Fruit fly (Drosophila melanogaster) whole organism, prepupa: ENCODE data around the gene MtnE.

Experiments used
- Blimp-1 ChIP-seq: fragments of 200-800 bp; sonication (Bioruptor generic); optimal IDR thresholded peaks from 3 replicates; lab custom pipeline; 2017; ENCODE audit warnings: missing biosample characterization, missing genetic modification characterization, mild to moderate bottlenecking, moderate library complexity, missing genetic modification reagents
- CG10669 ChIP-seq: fragments of 200-800 bp; sonication (Bioruptor generic); optimal IDR thresholded peaks from 3 replicates; lab custom pipeline; 2018; ENCODE audit warnings: missing biosample characterization, mild to moderate bottlenecking, missing genetic modification characterization, moderate library complexity
- CG11762 ChIP-seq: fragments of 200-800 bp; sonication (Bioruptor generic); optimal IDR thresholded peaks from 3 replicates; lab custom pipeline; 2016; ENCODE audit warnings: missing biosample characterization, missing genetic modification characterization; ENCODE audit not compliant: insufficient read depth
- CG15336 ChIP-seq: fragments of 200-800 bp; sonication (Bioruptor generic); IDR thresholded peaks from 2 replicates; pipeline ENCODE4 v1.3.6; 2022; ENCODE audit warnings: missing biosample characterization, missing genetic modification characterization
- CG1621 ChIP-seq: fragments of 200-800 bp; sonication (Bioruptor generic); optimal IDR thresholded peaks from 3 replicates; lab custom pipeline; 2018; ENCODE audit warnings: missing biosample characterization, mild to moderate bottlenecking, missing genetic modification characterization
- CG3032 ChIP-seq: fragments of 200-800 bp; optimal IDR thresholded peaks from 2 replicates; lab custom pipeline; 2019; ENCODE audit warnings: missing biosample characterization, mild to moderate bottlenecking, missing genetic modification characterization, moderate library complexity
- CG31627 ChIP-seq: fragments of 200-800 bp; sonication (Bioruptor generic); optimal IDR thresholded peaks from 3 replicates; lab custom pipeline; 2016; ENCODE audit warnings: missing biosample characterization, missing genetic modification characterization
- CG32006 ChIP-seq: fragments of 200-800 bp; sonication (Bioruptor generic); optimal IDR thresholded peaks from 3 replicates; lab custom pipeline; 2017; ENCODE audit warnings: missing biosample characterization, mild to moderate bottlenecking, missing genetic modification characterization
- CG34406 ChIP-seq: fragments of 200-800 bp; sonication (Bioruptor generic); optimal IDR thresholded peaks from 3 replicates; lab custom pipeline; 2016; ENCODE audit warnings: missing biosample characterization, missing genetic modification characterization
- CG3919 ChIP-seq: fragments of 200-800 bp; sonication (Bioruptor generic); optimal IDR thresholded peaks from 3 replicates; lab custom pipeline; 2016; ENCODE audit warnings: missing biosample characterization, missing genetic modification characterization
- CG4318 ChIP-seq: fragments of 200-800 bp; sonication (Bioruptor generic); optimal IDR thresholded peaks from 3 replicates; lab custom pipeline; 2017; ENCODE audit warnings: missing biosample characterization, mild to moderate bottlenecking, missing genetic modification characterization
- CG6276 ChIP-seq: fragments of 200-800 bp; sonication (Bioruptor generic); optimal IDR thresholded peaks from 2 replicates; lab custom pipeline; 2017; ENCODE audit warnings: missing biosample characterization, mild to moderate bottlenecking, missing genetic modification characterization
- CG6792 ChIP-seq: fragments of 200-800 bp; sonication (Bioruptor generic); optimal IDR thresholded peaks from 3 replicates; lab custom pipeline; 2016; ENCODE audit warnings: missing biosample characterization, missing genetic modification characterization
- CG6808 ChIP-seq: fragments of 200-800 bp; sonication (Bioruptor generic); optimal IDR thresholded peaks from 3 replicates; lab custom pipeline; 2017; ENCODE audit warnings: missing biosample characterization, missing genetic modification characterization, mild to moderate bottlenecking, moderate library complexity, missing genetic modification reagents
- CG7368 ChIP-seq: fragments of 200-800 bp; sonication (Bioruptor generic); optimal IDR thresholded peaks from 3 replicates; lab custom pipeline; 2016; ENCODE audit warnings: missing biosample characterization, missing genetic modification characterization
- CG8119 ChIP-seq: fragments of 200-800 bp; sonication (Bioruptor generic); IDR thresholded peaks from 3 replicates; pipeline ENCODE4 v1.3.6; 2022; ENCODE audit warnings: missing biosample characterization, missing genetic modification characterization
- CG8319 ChIP-seq: fragments of 200-800 bp; sonication (Bioruptor generic); optimal IDR thresholded peaks from 3 replicates; lab custom pipeline; 2016; ENCODE audit warnings: missing biosample characterization, missing genetic modification characterization
- CG8632 ChIP-seq: fragments of 200-800 bp; sonication (Bioruptor generic); optimal IDR thresholded peaks from 3 replicates; lab custom pipeline; 2016; ENCODE audit warnings: missing biosample characterization, missing genetic modification characterization
- CG9139 ChIP-seq: fragments of 200-800 bp; sonication (Bioruptor generic); optimal IDR thresholded peaks from 3 replicates; lab custom pipeline; 2017; ENCODE audit warnings: missing biosample characterization, mild to moderate bottlenecking, missing genetic modification characterization
- Eip75B ChIP-seq: fragments of 200-800 bp; sonication (Bioruptor generic); optimal IDR thresholded peaks from 3 replicates; lab custom pipeline; 2016; ENCODE audit warnings: missing biosample characterization, missing genetic modification characterization
- Eip78C ChIP-seq: fragments of 200-800 bp; sonication (Bioruptor generic); peaks from one replicate; lab custom pipeline; 2016; ENCODE audit warnings: missing biosample characterization, missing genetic modification characterization
- Gug ChIP-seq: fragments of 200-800 bp; sonication (Bioruptor generic); IDR thresholded peaks from 2 replicates; pipeline ENCODE4 v1.3.6; 2022; ENCODE audit warnings: missing biosample characterization, missing genetic modification characterization
- Hr39 ChIP-seq: fragments of 200-800 bp; sonication (Bioruptor generic); optimal IDR thresholded peaks from 2 replicates; lab custom pipeline; 2016; ENCODE audit warnings: missing biosample characterization, missing genetic modification characterization
- Met ChIP-seq: fragments of 200-800 bp; sonication (Bioruptor generic); optimal IDR thresholded peaks from 3 replicates; lab custom pipeline; 2016; ENCODE audit warnings: missing biosample characterization, missing genetic modification characterization
- OdsH ChIP-seq: fragments of 200-800 bp; sonication (Bioruptor generic); optimal IDR thresholded peaks from 3 replicates; lab custom pipeline; 2016; ENCODE audit warnings: missing biosample characterization, missing genetic modification characterization
- Smox ChIP-seq: fragments of 200-800 bp; sonication (Bioruptor generic); optimal IDR thresholded peaks from 3 replicates; lab custom pipeline; 2016; ENCODE audit warnings: missing biosample characterization, missing genetic modification characterization
- Sox102F ChIP-seq: fragments of 200-800 bp; sonication (Bioruptor generic); optimal IDR thresholded peaks from 2 replicates; lab custom pipeline; 2016; ENCODE audit warnings: missing biosample characterization, mild to moderate bottlenecking, missing genetic modification characterization
- Sox14 ChIP-seq: fragments of 200-800 bp; sonication (Bioruptor generic); optimal IDR thresholded peaks from 3 replicates; lab custom pipeline; 2016; ENCODE audit warnings: missing biosample characterization, missing genetic modification characterization
- achi ChIP-seq: fragments of 200-800 bp; sonication (Bioruptor generic); optimal IDR thresholded peaks from 3 replicates; lab custom pipeline; 2016; ENCODE audit warnings: missing biosample characterization, missing genetic modification characterization
- acj6 ChIP-seq: fragments of 200-800 bp; sonication (Bioruptor generic); optimal IDR thresholded peaks from 3 replicates; lab custom pipeline; 2016; ENCODE audit warnings: missing biosample characterization, missing genetic modification characterization
- cyc ChIP-seq: fragments of 200-800 bp; sonication (Bioruptor generic); optimal IDR thresholded peaks from 3 replicates; lab custom pipeline; 2016; ENCODE audit warnings: missing biosample characterization, missing genetic modification characterization
- dac ChIP-seq: fragments of 200-800 bp; sonication (Bioruptor generic); optimal IDR thresholded peaks from 2 replicates; lab custom pipeline; 2017; ENCODE audit warnings: missing biosample characterization, mild to moderate bottlenecking, missing genetic modification characterization
- dsx ChIP-seq: fragments of 200-800 bp; optimal IDR thresholded peaks from 3 replicates; lab custom pipeline; 2019; ENCODE audit warnings: missing biosample characterization, mild to moderate bottlenecking, missing genetic modification characterization, moderate library complexity; ENCODE audit not compliant: poor library complexity, severe bottlenecking
- eg ChIP-seq: fragments of 200-800 bp; sonication (Bioruptor generic); IDR thresholded peaks from 3 replicates; pipeline ENCODE4 v1.3.6; 2022; ENCODE audit warnings: missing biosample characterization, missing genetic modification characterization
- esn ChIP-seq: fragments of 200-800 bp; sonication (Bioruptor generic); optimal IDR thresholded peaks from 2 replicates; lab custom pipeline; 2016; ENCODE audit warnings: missing biosample characterization, mild to moderate bottlenecking, missing genetic modification characterization, moderate library complexity
- fd59A ChIP-seq: fragments of 200-800 bp; sonication (Bioruptor generic); optimal IDR thresholded peaks from 2 replicates; lab custom pipeline; 2017; ENCODE audit warnings: missing biosample characterization, mild to moderate bottlenecking, missing genetic modification characterization, missing genetic modification reagents
- fd85E ChIP-seq: fragments of 200-800 bp; sonication (Bioruptor generic); optimal IDR thresholded peaks from 3 replicates; lab custom pipeline; 2016; ENCODE audit warnings: missing biosample characterization, missing genetic modification characterization
- pdm3 ChIP-seq: fragments of 200-800 bp; sonication (Bioruptor generic); optimal IDR thresholded peaks from 3 replicates; lab custom pipeline; 2016; ENCODE audit warnings: missing biosample characterization, missing genetic modification characterization
- salr ChIP-seq, 2 experiments: fragments of 200-800 bp; sonication (Bioruptor generic); optimal IDR thresholded peaks; 3 replicates each; lab custom pipeline; 2016 to 2018; ENCODE audit warnings: missing biosample characterization in 2 of 2, missing genetic modification characterization in 2 of 2, mild to moderate bottlenecking in 1 of 2
- spab ChIP-seq: fragments of 200-800 bp; sonication (Bioruptor generic); optimal IDR thresholded peaks from 2 replicates; lab custom pipeline; 2017; ENCODE audit warnings: missing biosample characterization, mild to moderate bottlenecking, missing genetic modification characterization, missing genetic modification reagents
- ss ChIP-seq, 2 experiments: fragments of 200-800 bp; sonication (Bioruptor generic); optimal IDR thresholded peaks; 2 replicates in 1 of 2; 3 replicates in 1 of 2; lab custom pipeline; 2017 to 2018; ENCODE audit warnings: mild to moderate bottlenecking in 2 of 2, missing biosample characterization in 2 of 2, missing genetic modification characterization in 2 of 2, moderate library complexity in 1 of 2
- svp ChIP-seq: fragments of 200-800 bp; sonication (Bioruptor generic); peaks from one replicate; lab custom pipeline; 2016; ENCODE audit warnings: missing biosample characterization, missing genetic modification characterization
- vri ChIP-seq: fragments of 200-800 bp; sonication (Bioruptor generic); optimal IDR thresholded peaks from 3 replicates; lab custom pipeline; 2016; ENCODE audit warnings: missing biosample characterization, mild to moderate bottlenecking, missing genetic modification characterization

Gene MtnE

DNA sequence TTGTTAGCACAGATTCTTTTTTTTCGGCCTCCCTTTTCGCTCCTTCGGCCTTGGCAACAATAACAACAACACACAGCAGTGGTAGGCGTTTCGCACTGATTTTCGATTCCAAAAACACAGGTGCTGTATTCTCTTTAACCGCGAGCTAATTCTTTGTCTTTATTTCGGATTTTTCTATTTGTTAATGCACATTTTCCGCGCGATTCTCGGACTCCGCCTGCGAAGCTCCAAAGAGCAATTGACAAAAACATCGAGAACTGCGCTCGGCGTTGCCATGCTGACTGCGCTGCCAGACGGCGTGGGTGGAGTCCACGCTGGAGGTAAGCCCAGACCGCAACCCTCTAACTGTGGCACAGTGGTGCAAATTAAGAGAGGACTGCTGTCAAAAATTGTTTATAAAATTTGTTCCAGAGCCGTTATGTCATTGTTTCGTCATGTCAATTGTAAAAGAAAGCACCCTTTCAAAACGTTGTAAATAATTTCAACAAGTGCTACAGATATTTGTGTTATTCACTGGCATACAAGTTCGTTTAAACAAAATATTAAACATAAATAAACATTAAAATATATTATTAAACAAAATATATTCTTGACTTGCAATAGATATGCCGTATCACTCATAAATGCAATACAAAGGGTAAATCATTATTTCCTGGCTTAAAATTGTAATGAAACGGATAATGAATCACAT lies 23.1 kb upstream of the MtnE start, which contains the start of the genes DPCoAC and CG5180 (continued):
- no peak for TF ChIP-seq Gug (GFP tag; lab: Robert Waterston, UW)
- peak; percentile 34 for TF ChIP-seq Sox102F (GFP tag; lab: Kevin White, UChicago)
- 0 out of 3 replicates have a peak, but pooled peaks have one; percentile 27 for TF ChIP-seq CG8119 (GFP tag; lab: Robert Waterston, UW)
- peak; percentile 51 for TF ChIP-seq Smox (GFP tag; lab: Kevin White, UChicago)
- peak; percentile 64 for TF ChIP-seq achi (GFP tag; lab: Kevin White, UChicago)
- peak; percentile 70 for TF ChIP-seq vri (GFP tag; lab: Kevin White, UChicago)
- no peak for TF ChIP-seq CG6276
- peak; percentile 9 for TF ChIP-seq CG11762
- TF ChIP-seq Eip75B: peak; percentile 32

DNA sequence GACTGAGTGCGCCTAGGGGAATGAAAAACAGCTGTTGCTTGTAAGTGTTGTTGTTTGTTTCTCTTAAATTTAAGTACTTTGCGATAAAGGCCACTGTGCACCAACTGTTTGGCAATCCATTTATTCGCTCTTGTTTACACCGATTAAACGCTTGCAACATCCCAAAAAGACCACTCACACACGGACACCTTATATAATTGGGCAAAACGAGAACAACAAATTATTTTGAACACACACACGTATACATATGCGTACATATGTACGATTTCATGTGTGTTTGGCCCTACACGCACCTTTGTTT lies 22.6 kb upstream of the MtnE start:
- TF ChIP-seq Blimp-1 (GFP tag; lab: Kevin White, UChicago): no peak
- no peak for TF ChIP-seq Sox102F (GFP tag; lab: Kevin White, UChicago)
- peak; percentile 16 for TF ChIP-seq CG6276
- TF ChIP-seq, all 60 proteins: peak for 1

DNA sequence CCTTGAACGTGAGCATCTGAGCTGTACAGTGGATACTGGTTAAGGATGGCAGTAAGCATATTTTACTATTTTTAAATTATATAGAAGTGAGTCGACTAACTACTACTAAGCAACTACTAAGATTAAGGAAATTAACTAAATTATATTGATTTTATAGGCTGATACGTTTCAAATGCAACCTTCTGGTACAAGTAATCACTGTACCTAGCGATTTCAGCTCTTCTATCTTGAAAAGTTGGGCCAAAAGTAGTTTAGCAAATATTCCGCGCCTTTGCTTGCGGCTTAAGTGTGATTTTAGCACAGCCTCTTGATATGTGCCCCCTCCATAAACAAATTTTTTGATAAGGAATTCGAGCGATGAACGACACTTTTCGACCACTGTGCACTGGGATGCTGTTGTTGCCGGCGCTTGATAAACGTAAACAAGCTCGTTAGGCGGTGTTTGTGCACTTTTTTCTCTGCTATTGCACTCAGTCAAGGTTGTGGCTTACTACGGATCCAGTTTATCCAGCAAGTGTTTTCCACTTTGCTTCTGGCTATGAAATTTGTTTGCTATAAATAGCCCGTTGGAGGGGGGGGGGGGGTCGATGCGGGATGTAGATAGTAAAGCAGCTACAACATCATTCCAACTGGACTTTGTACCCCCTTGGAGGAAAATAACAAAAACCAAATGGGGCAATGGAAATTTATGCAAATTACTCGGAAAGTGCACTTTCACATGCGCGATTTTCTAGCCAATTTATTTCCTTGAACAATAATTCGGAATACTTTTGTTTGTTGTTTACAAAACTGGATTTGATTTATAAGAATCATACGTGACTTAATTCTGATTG lies 22.0 kb upstream of the MtnE start:
- TF ChIP-seq Hr39 (GFP tag; lab: Kevin White, UChicago): peak; percentile 74
- TF ChIP-seq fd85E: no peak
- TF ChIP-seq acj6: peak; percentile 73
- TF ChIP-seq dac: peak; percentile 46
- peak; percentile 67 for TF ChIP-seq cyc
- peak; percentile 66 for TF ChIP-seq spab (GFP tag; lab: Kevin White, UChicago)
- peak; percentile 88 for TF ChIP-seq CG6276
- TF ChIP-seq CG31627 (GFP tag; lab: Kevin White, UChicago): peak; percentile 66
- peak; percentile 89 for TF ChIP-seq ss (GFP tag; optimal IDR thresholded peaks at IDR 0.05; lab: Kevin White, UChicago)
- peak; percentile 57 for TF ChIP-seq CG6792 (GFP tag; lab: Kevin White, UChicago)
- TF ChIP-seq Sox102F (GFP tag; lab: Kevin White, UChicago): peak; percentile 64
- peak; percentile 79 for TF ChIP-seq OdsH (GFP tag; lab: Kevin White, UChicago)
- TF ChIP-seq CG4318 (GFP tag; lab: Kevin White, UChicago): peak; percentile 70
- peak; percentile 65 for TF ChIP-seq fd59A (GFP tag; lab: Kevin White, UChicago)
- no peak for TF ChIP-seq vri (GFP tag; lab: Kevin White, UChicago)
- peak; percentile 89 for TF ChIP-seq CG32006 (GFP tag; lab: Kevin White, UChicago)
- TF ChIP-seq CG3919 (GFP tag; lab: Kevin White, UChicago): peak; percentile 81
- TF ChIP-seq CG3032 (tag; lab: Kevin White, UChicago): peak; percentile 60
- TF ChIP-seq CG11762: peak; percentile 65
- TF ChIP-seq Gug (GFP tag; lab: Robert Waterston, UW): peak; percentile 79
- TF ChIP-seq CG9139 (GFP tag; lab: Kevin White, UChicago): peak; percentile 93
- TF ChIP-seq pdm3: peak; percentile 82
- TF ChIP-seq CG34406: peak; percentile 67
- TF ChIP-seq CG8632 (GFP tag; lab: Kevin White, UChicago): peak; percentile 52
- peak; percentile 53 for TF ChIP-seq CG1621
- TF ChIP-seq salr (GFP tag; optimal IDR thresholded peaks at IDR 0.05; lab: Kevin White, UChicago): peak in 1 of 2 experiments; percentile 65
- peak; percentile 6 for TF ChIP-seq dsx (GFP tag; lab: Kevin White, UChicago)
- peak; percentile 79 for TF ChIP-seq CG15336 (GFP tag; lab: Robert Waterston, UW)
- TF ChIP-seq achi (GFP tag; lab: Kevin White, UChicago): peak; percentile 81
- TF ChIP-seq CG8119 (GFP tag; lab: Robert Waterston, UW): peak; percentile 65
- peak; percentile 61 for TF ChIP-seq CG8319 (GFP tag; lab: Kevin White, UChicago)
- TF ChIP-seq Sox14 (GFP tag; lab: Kevin White, UChicago): peak; percentile 70
- peak; percentile 88 for TF ChIP-seq CG6808 (GFP tag; lab: Kevin White, UChicago)
- TF ChIP-seq Eip78C: peak; percentile 89
- peak; percentile 75 for TF ChIP-seq Met
- TF ChIP-seq CG10669: peak; percentile 64
- TF ChIP-seq eg (GFP tag; lab: Robert Waterston, UW): peak; percentile 86
- peak; percentile 86 for TF ChIP-seq svp (GFP tag; lab: Kevin White, UChicago)
- TF ChIP-seq esn (GFP tag; lab: Kevin White, UChicago): peak; percentile 72
- peak; percentile 74 for TF ChIP-seq CG7368 (GFP tag; lab: Kevin White, UChicago)
- TF ChIP-seq Eip75B: peak; percentile 65
